Worm (Caenorhabditis elegans) whole organism, mixed stage, embryonic: ENCODE results near the gene tnt-4.

ENCODE experiments used
- bed-3 ChIP-seq: fragments of 200-800 bp; sonication (Bioruptor generic); optimal IDR thresholded peaks from 3 replicates; lab custom pipeline; 2018; ENCODE audit warnings: mild to moderate bottlenecking, missing genetic modification characterization, moderate library complexity, missing compliant biosample characterization
- ceh-39 ChIP-seq: fragments of 150-350 bp; optimal IDR thresholded peaks from 2 replicates; lab custom pipeline; 2014; ENCODE audit warnings: missing biosample characterization, missing genetic modification characterization
- ceh-43 ChIP-seq: fragments of 200-800 bp; sonication (Bioruptor generic); optimal IDR thresholded peaks from 2 replicates; lab custom pipeline; 2018; ENCODE audit warnings: mild to moderate bottlenecking, missing genetic modification characterization, moderate library complexity, missing compliant biosample characterization
- ces-1 ChIP-seq: fragments of 150-350 bp; optimal IDR thresholded peaks from 2 replicates; lab custom pipeline; 2014; ENCODE audit warnings: missing biosample characterization, missing genetic modification reagents, missing genetic modification characterization
- cnd-1 ChIP-seq: fragments of 200-800 bp; sonication (Bioruptor generic); optimal IDR thresholded peaks from 2 replicates; lab custom pipeline; 2018; ENCODE audit warnings: mild to moderate bottlenecking, missing genetic modification characterization, missing compliant biosample characterization
- drap-1 ChIP-seq: fragments of 200-800 bp; sonication (Bioruptor generic); optimal IDR thresholded peaks from 3 replicates; lab custom pipeline; 2018; ENCODE audit warnings: mild to moderate bottlenecking, missing genetic modification characterization, missing compliant biosample characterization
- flh-1 ChIP-seq: fragments of 200-800 bp; sonication (Bioruptor generic); optimal IDR thresholded peaks from 2 replicates; lab custom pipeline; 2018; ENCODE audit warnings: mild to moderate bottlenecking, missing genetic modification characterization, moderate library complexity, missing compliant biosample characterization
- ham-2 ChIP-seq: fragments of 200-800 bp; sonication (Bioruptor generic); optimal IDR thresholded peaks from 2 replicates; lab custom pipeline; 2018; ENCODE audit warnings: mild to moderate bottlenecking, missing genetic modification characterization, missing compliant biosample characterization
- lin-13 ChIP-seq: fragments of 150-350 bp; optimal IDR thresholded peaks from 2 replicates; lab custom pipeline; 2014; ENCODE audit warnings: missing biosample characterization, missing genetic modification characterization
- lin-32 ChIP-seq: fragments of 200-800 bp; sonication (Bioruptor generic); optimal IDR thresholded peaks from 2 replicates; lab custom pipeline; 2018; ENCODE audit warnings: mild to moderate bottlenecking, missing genetic modification characterization, missing compliant biosample characterization
- lsy-2 ChIP-seq: fragments of 150-350 bp; optimal IDR thresholded peaks from 2 replicates; lab custom pipeline; 2014; ENCODE audit warnings: missing biosample characterization, missing genetic modification characterization
- mep-1 ChIP-seq: fragments of 150-350 bp; optimal IDR thresholded peaks from 2 replicates; lab custom pipeline; 2017; ENCODE audit warnings: missing biosample characterization, missing genetic modification reagents, missing genetic modification characterization, inconsistent platforms
- nhr-237 ChIP-seq: fragments of 150-350 bp; optimal IDR thresholded peaks from 2 replicates; lab custom pipeline; 2014; ENCODE audit warnings: missing biosample characterization, missing genetic modification characterization
- nhr-28 ChIP-seq: fragments of 150-350 bp; optimal IDR thresholded peaks from 2 replicates; lab custom pipeline; 2014; ENCODE audit warnings: missing biosample characterization, missing genetic modification characterization
- nhr-76 ChIP-seq: sonication (generic microtip); optimal IDR thresholded peaks from 2 replicates; lab custom pipeline; 2017; ENCODE audit warnings: missing biosample characterization, missing genetic modification characterization
- sem-2 ChIP-seq: fragments of 200-800 bp; sonication (Bioruptor generic); optimal IDR thresholded peaks from 2 replicates; lab custom pipeline; 2018; ENCODE audit warnings: mild to moderate bottlenecking, missing genetic modification characterization, missing compliant biosample characterization
- snpc-4 ChIP-seq: fragments of 150-350 bp; optimal IDR thresholded peaks from 2 replicates; lab custom pipeline; 2014; ENCODE audit warnings: missing biosample characterization, missing genetic modification characterization
- tbx-8 ChIP-seq: fragments of 200-800 bp; sonication (Bioruptor generic); optimal IDR thresholded peaks from 2 replicates; lab custom pipeline; 2018; ENCODE audit warnings: mild to moderate bottlenecking, missing genetic modification characterization, moderate library complexity, missing compliant biosample characterization
- unc-39 ChIP-seq: fragments of 150-350 bp; optimal IDR thresholded peaks from 2 replicates; lab custom pipeline; 2014; ENCODE audit warnings: missing biosample characterization, missing genetic modification characterization
- unc-62 ChIP-seq: fragments of 150-350 bp; optimal IDR thresholded peaks from 2 replicates; lab custom pipeline; 2014; ENCODE audit warnings: missing biosample characterization, missing genetic modification reagents, missing genetic modification characterization
- ztf-11 ChIP-seq: fragments of 150-350 bp; optimal IDR thresholded peaks from 2 replicates; lab custom pipeline; 2014; ENCODE audit warnings: missing biosample characterization, missing genetic modification characterization

Gene tnt-4

ce11 chrV:1955246-1955645 lies 37.5 kb downstream of the tnt-4 start:
- no peak for TF ChIP-seq tbx-8 (GFP tag; lab: Kevin White, UChicago)
- no peak for TF ChIP-seq ces-1
- no peak for TF ChIP-seq ham-2 (GFP tag; lab: Kevin White, UChicago)
- TF ChIP-seq lsy-2 (tag; lab: Kevin White, UChicago), result no peak
- no peak for TF ChIP-seq nhr-237 (tag; lab: Kevin White, UChicago)
- no peak for TF ChIP-seq lin-13 (tag; lab: Kevin White, UChicago)
- TF ChIP-seq ztf-11 (tag; lab: Kevin White, UChicago), result no peak

- TF ChIP-seq lin-13 (tag; lab: Kevin White, UChicago) (no peak), ceh-43 (GFP tag; lab: Kevin White, UChicago) (no peak), cnd-1 (tag; lab: Kevin White, UChicago) (no peak), mep-1 (tag; lab: Kevin White, UChicago) (no peak)
- TF ChIP-seq, all 35 proteins: peak for 0
Observed at ce11 chrV:1945875-1946274, 46.8 kb downstream of the tnt-4 start.

ce11 chrV:1943465-1943864 lies 49.3 kb downstream of the tnt-4 start:
- no peak for TF ChIP-seq lin-32 (GFP tag; lab: Kevin White, UChicago)
- TF ChIP-seq nhr-237 (tag; lab: Kevin White, UChicago), result no peak
- TF ChIP-seq ces-1, result no peak
- TF ChIP-seq nhr-76 (tag; lab: Kevin White, UChicago), result no peak
- no peak for TF ChIP-seq nhr-28 (tag; lab: Kevin White, UChicago)
- TF ChIP-seq lsy-2 (tag; lab: Kevin White, UChicago), result no peak
- TF ChIP-seq snpc-4 (tag; lab: Kevin White, UChicago), result no peak
- no peak for TF ChIP-seq drap-1 (GFP tag; lab: Kevin White, UChicago)
- no peak for TF ChIP-seq lin-13 (tag; lab: Kevin White, UChicago)
- TF ChIP-seq ceh-39 (tag; lab: Kevin White, UChicago), result no peak
- TF ChIP-seq bed-3 (GFP tag; lab: Kevin White, UChicago), result no peak

ce11 chrV:1940472-1941221 lies 52.1 kb downstream of the tnt-4 start:
- TF ChIP-seq flh-1 (GFP tag; lab: Kevin White, UChicago), result no peak
- TF ChIP-seq ceh-43 (GFP tag; lab: Kevin White, UChicago), result no peak
- TF ChIP-seq unc-62 (GFP tag; lab: Kevin White, UChicago), result no peak
- TF ChIP-seq nhr-237 (tag; lab: Kevin White, UChicago), result no peak
- no peak for TF ChIP-seq mep-1 (tag; lab: Kevin White, UChicago)
- no peak for TF ChIP-seq sem-2 (GFP tag; lab: Kevin White, UChicago)
- no peak for TF ChIP-seq unc-39
